Worm (Caenorhabditis elegans) whole organism, L4/young adult: Measurements from ENCODE around the gene rsf-1.

Experiments used
- W03F9.2 ChIP-seq: fragments of 150-350 bp; optimal IDR thresholded peaks from 2 replicates; lab custom pipeline; 2014; ENCODE audit warnings: missing biosample characterization, missing genetic modification characterization
- him-1 ChIP-seq: sonication (generic microtip); optimal IDR thresholded peaks from 2 replicates; lab custom pipeline; 2016; ENCODE audit warnings: missing genotype, missing genetic modification reagents, missing genetic modification characterization, missing compliant biosample characterization

DNA sequence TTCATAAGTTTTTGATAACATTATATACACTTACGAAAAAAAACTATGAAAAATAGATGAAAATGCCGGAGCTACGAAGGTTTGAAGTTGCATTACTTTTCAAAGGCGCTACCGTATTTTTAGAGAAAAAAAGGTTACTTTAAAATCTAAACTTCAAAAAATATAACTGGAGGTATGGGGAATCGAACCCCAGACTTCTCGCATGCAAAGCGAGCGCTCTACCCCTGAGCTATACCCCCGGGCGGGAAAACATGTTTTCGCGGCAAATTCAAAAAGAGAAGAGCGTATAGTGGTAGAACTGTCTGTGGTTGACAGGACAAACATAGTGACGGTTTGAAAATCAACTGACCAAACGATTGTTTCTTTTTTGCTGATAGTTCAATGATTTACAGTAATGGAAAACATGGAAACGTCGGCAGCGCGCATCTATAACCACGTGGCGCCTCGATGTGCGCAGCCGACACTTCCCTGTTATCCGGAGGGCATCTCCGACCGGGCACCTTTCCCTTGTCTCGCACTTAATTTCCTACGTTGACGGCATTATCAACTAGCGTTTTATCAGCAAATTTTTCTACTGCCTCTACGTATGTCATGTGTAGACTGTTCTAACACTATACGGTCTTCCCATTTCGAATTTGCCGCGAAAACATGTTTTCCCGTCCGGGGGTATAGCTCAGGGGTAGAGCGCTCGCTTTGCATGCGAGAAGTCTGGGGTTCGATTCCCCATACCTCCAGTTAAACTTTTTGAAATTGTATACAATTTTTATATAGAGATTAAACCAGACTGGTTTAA is 27.8 kb downstream of the rsf-1 start:
- no peak for TF ChIP-seq W03F9.2 (tag; lab: Kevin White, UChicago)
- no peak for TF ChIP-seq him-1 (tag; lab: Kevin White, UChicago)
